Worm (Caenorhabditis elegans) whole organism, young adult: ENCODE measurements around the gene spe-39.

Experiments
- B0019.2 ChIP-seq: fragments of 200-800 bp; sonication (Bioruptor generic); conservative IDR thresholded peaks from 2 replicates; pipeline ENCODE4 v1.3.6; 2022; ENCODE audit warnings: missing genetic modification reagents, missing genetic modification characterization, missing compliant biosample characterization
- C06A6.2 ChIP-seq: fragments of 200-800 bp; sonication (Bioruptor generic); conservative IDR thresholded peaks from 2 replicates; pipeline ENCODE4 v1.3.6; 2022; ENCODE audit warnings: missing genetic modification characterization, missing compliant biosample characterization
- F23B12.7 ChIP-seq: sonication (generic microtip); optimal IDR thresholded peaks from 2 replicates; lab custom pipeline; 2017; ENCODE audit warnings: missing genetic modification characterization, mild to moderate bottlenecking, missing compliant biosample characterization, antibody characterized with exemption, moderate library complexity; ENCODE audit not compliant: insufficient read depth
- F37B4.10 ChIP-seq: fragments of 200-800 bp; sonication (Bioruptor generic); IDR thresholded peaks from 2 replicates; pipeline ENCODE4 v1.3.6; 2022; ENCODE audit warnings: missing genetic modification characterization, missing compliant biosample characterization
- F55B11.4 ChIP-seq: sonication (generic microtip); optimal IDR thresholded peaks from 2 replicates; lab custom pipeline; 2016; ENCODE audit warnings: missing compliant biosample characterization, missing genetic modification characterization, borderline replicate concordance; ENCODE audit not compliant: insufficient read depth
- F57A8.1 ChIP-seq: fragments of 200-800 bp; sonication (Bioruptor generic); optimal IDR thresholded peaks from 2 replicates; lab custom pipeline; 2018; ENCODE audit warnings: mild to moderate bottlenecking, missing genetic modification characterization, moderate library complexity, missing compliant biosample characterization
- T07F8.4 ChIP-seq: sonication (generic microtip); optimal IDR thresholded peaks from 2 replicates; lab custom pipeline; 2016; ENCODE audit warnings: mild to moderate bottlenecking, missing genetic modification characterization, moderate library complexity, missing compliant biosample characterization
- T26A5.8 ChIP-seq: sonication (generic microtip); optimal IDR thresholded peaks from 2 replicates; lab custom pipeline; 2016; ENCODE audit warnings: missing genetic modification characterization, missing compliant biosample characterization
- Y53F4B.3 ChIP-seq: fragments of 200-800 bp; sonication (Bioruptor generic); IDR thresholded peaks from 2 replicates; pipeline ENCODE4 v1.3.6; 2022; ENCODE audit warnings: missing genetic modification reagents, missing genetic modification characterization, missing compliant biosample characterization
- ama-1 ChIP-seq, 3 experiments: fragments of 150-350 bp in 1 of 3; sonication (generic microtip) in 2 of 3; optimal IDR thresholded peaks; 2 replicates each; lab custom pipeline; 2014 to 2018; ENCODE audit warnings: missing biosample characterization in 2 of 3, missing genetic modification characterization in 2 of 3, missing genetic modification reagents in 2 of 3
- athp-1 ChIP-seq: sonication (generic microtip); optimal IDR thresholded peaks from 2 replicates; lab custom pipeline; 2017; ENCODE audit warnings: mild to moderate bottlenecking, missing genetic modification characterization, missing compliant biosample characterization
- attf-3 ChIP-seq: fragments of 200-800 bp; sonication (Bioruptor generic); conservative IDR thresholded peaks from 2 replicates; pipeline ENCODE4 v1.3.6; 2022; ENCODE audit warnings: missing genetic modification reagents, missing genetic modification characterization, missing compliant biosample characterization
- attf-6 ChIP-seq: fragments of 200-800 bp; sonication (Bioruptor generic); IDR thresholded peaks from 2 replicates; pipeline ENCODE4 v1.3.6; 2022; ENCODE audit warnings: missing genetic modification reagents, missing genetic modification characterization, missing compliant biosample characterization
- ceh-27 ChIP-seq: fragments of 200-800 bp; sonication (Bioruptor generic); optimal IDR thresholded peaks from 2 replicates; lab custom pipeline; 2018; ENCODE audit warnings: mild to moderate bottlenecking, missing genetic modification characterization, moderate library complexity, missing compliant biosample characterization
- die-1 ChIP-seq: sonication (generic microtip); optimal IDR thresholded peaks from 2 replicates; lab custom pipeline; 2016; ENCODE audit warnings: missing genotype, mild to moderate bottlenecking, missing genetic modification characterization, missing compliant biosample characterization
- efl-1 ChIP-seq: fragments of 150-350 bp; optimal IDR thresholded peaks from 2 replicates; lab custom pipeline; 2014; ENCODE audit warnings: missing biosample characterization, missing genetic modification reagents, missing genetic modification characterization
- egrh-3 ChIP-seq: fragments of 200-800 bp; sonication (Bioruptor generic); IDR thresholded peaks from 2 replicates; pipeline ENCODE4 v1.3.6; 2022; ENCODE audit warnings: missing genetic modification reagents, missing genetic modification characterization, missing compliant biosample characterization
- ets-4 ChIP-seq: fragments of 200-800 bp; sonication (Bioruptor generic); optimal IDR thresholded peaks from 2 replicates; lab custom pipeline; 2018; ENCODE audit warnings: mild to moderate bottlenecking, missing genetic modification characterization, missing compliant biosample characterization
- fkh-3 ChIP-seq: sonication (generic microtip); optimal IDR thresholded peaks from 2 replicates; lab custom pipeline; 2016; ENCODE audit warnings: mild to moderate bottlenecking, missing genetic modification characterization, missing compliant biosample characterization
- gei-17 ChIP-seq: fragments of 200-800 bp; sonication (Bioruptor generic); optimal IDR thresholded peaks from 2 replicates; lab custom pipeline; 2018; ENCODE audit warnings: mild to moderate bottlenecking, missing genetic modification characterization, missing compliant biosample characterization
- hmg-1.2 ChIP-seq: fragments of 200-800 bp; sonication (Bioruptor generic); IDR thresholded peaks from 2 replicates; pipeline ENCODE4 v1.3.6; 2022; ENCODE audit warnings: missing genetic modification reagents, missing genetic modification characterization, missing compliant biosample characterization
- hmg-20 ChIP-seq: fragments of 200-800 bp; sonication (Bioruptor generic); IDR thresholded peaks from 2 replicates; pipeline ENCODE4 v1.3.6; 2022; ENCODE audit warnings: missing genetic modification reagents, missing genetic modification characterization, missing compliant biosample characterization
- lin-40 ChIP-seq: sonication (generic microtip); optimal IDR thresholded peaks from 2 replicates; lab custom pipeline; 2016; ENCODE audit warnings: missing genetic modification characterization, mild to moderate bottlenecking, missing compliant biosample characterization, missing genotype, missing genetic modification reagents
- lin-54 ChIP-seq: fragments of 200-800 bp; sonication (Bioruptor generic); optimal IDR thresholded peaks from 2 replicates; lab custom pipeline; 2018; ENCODE audit warnings: mild to moderate bottlenecking, missing genetic modification characterization, missing compliant biosample characterization
- lsy-27 ChIP-seq: sonication (generic microtip); optimal IDR thresholded peaks from 2 replicates; lab custom pipeline; 2017; ENCODE audit warnings: missing genetic modification characterization, mild to moderate bottlenecking, missing compliant biosample characterization, antibody characterized with exemption, missing genotype, borderline replicate concordance; ENCODE audit not compliant: insufficient read depth
- madf-6 ChIP-seq: fragments of 200-800 bp; sonication (Bioruptor generic); IDR thresholded peaks from 2 replicates; pipeline ENCODE4 v1.3.6; 2022; ENCODE audit warnings: missing genetic modification reagents, missing genetic modification characterization, missing compliant biosample characterization
- mel-28 ChIP-seq: sonication (generic microtip); optimal IDR thresholded peaks from 2 replicates; lab custom pipeline; 2016; ENCODE audit warnings: borderline replicate concordance, mild to moderate bottlenecking, missing genetic modification characterization, missing compliant biosample characterization
- nfyb-1 ChIP-seq: fragments of 200-800 bp; sonication (Bioruptor generic); IDR thresholded peaks from 2 replicates; pipeline ENCODE4 v1.3.6; 2022; ENCODE audit warnings: missing genetic modification reagents, missing genetic modification characterization, missing compliant biosample characterization
- nhr-179 ChIP-seq: sonication (generic microtip); optimal IDR thresholded peaks from 2 replicates; lab custom pipeline; 2016; ENCODE audit warnings: mild to moderate bottlenecking, missing genetic modification characterization, missing compliant biosample characterization
- rec-8 ChIP-seq, 2 experiments: sonication (generic microtip); optimal IDR thresholded peaks; 2 replicates each; lab custom pipeline; 2016; ENCODE audit warnings: mild to moderate bottlenecking in 2 of 2, missing genetic modification characterization in 2 of 2, missing genetic modification reagents in 2 of 2, missing genotype in 2 of 2, missing biosample characterization in 1 of 2, missing compliant biosample characterization in 1 of 2, moderate library complexity in 1 of 2
- repo-1 ChIP-seq: sonication (generic microtip); optimal IDR thresholded peaks from 2 replicates; lab custom pipeline; 2017; ENCODE audit warnings: mild to moderate bottlenecking, missing genetic modification characterization, missing compliant biosample characterization
- snpc-1.3 ChIP-seq: sonication (generic microtip); optimal IDR thresholded peaks from 2 replicates; lab custom pipeline; 2017; ENCODE audit warnings: missing genetic modification characterization, mild to moderate bottlenecking, missing compliant biosample characterization, antibody characterized with exemption, moderate library complexity, missing genotype, missing genetic modification reagents; ENCODE audit not compliant: insufficient read depth
- snpc-4 ChIP-seq, 5 experiments: fragments of 150-350 bp in 1 of 5; sonication (generic microtip) in 4 of 5; optimal IDR thresholded peaks; 2 replicates each; lab custom pipeline; 2014 to 2018; ENCODE audit warnings: missing genetic modification characterization in 5 of 5, missing biosample characterization in 3 of 5, antibody characterized with exemption in 2 of 5, mild to moderate bottlenecking in 2 of 5, missing compliant biosample characterization in 2 of 5, missing genotype in 2 of 5, moderate library complexity in 2 of 5, missing genetic modification reagents in 1 of 5
- ztf-28 ChIP-seq: fragments of 200-800 bp; sonication (Bioruptor generic); IDR thresholded peaks from 2 replicates; pipeline ENCODE4 v1.3.6; 2022; ENCODE audit warnings: missing genetic modification reagents, missing genetic modification characterization, missing compliant biosample characterization
- ztf-6 ChIP-seq: fragments of 200-800 bp; sonication (Bioruptor generic); IDR thresholded peaks from 2 replicates; pipeline ENCODE4 v1.3.6; 2022; ENCODE audit warnings: missing genetic modification reagents, missing genetic modification characterization, missing compliant biosample characterization

spe-39 gene

ce11 chrV:6771645-6772044 lies 13.6 kb upstream of the spe-39 start, which contains the start of gene srh-30:
srh-30 (minus strand) TSS chrV:6771745.
- TF ChIP-seq ama-1 (optimal IDR thresholded peaks at IDR 0.05; lab: Kevin White, UChicago), result no peak
- TF ChIP-seq ama-1 (GFP tag; optimal IDR thresholded peaks at IDR 0.05; lab: Kevin White, UChicago), result no peak
- no peak for TF ChIP-seq athp-1
- no peak for TF ChIP-seq efl-1 (GFP tag; lab: Kevin White, UChicago)
- TF ChIP-seq attf-3, result no peak
- TF ChIP-seq ets-4 (GFP tag; lab: Kevin White, UChicago), result no peak
- no peak for TF ChIP-seq egrh-3
- TF ChIP-seq F37B4.10 (GFP tag; lab: Robert Waterston, UW), result no peak
- no peak for TF ChIP-seq snpc-1.3 (tag; lab: Kevin White, UChicago)
- TF ChIP-seq F55B11.4 (tag; lab: Kevin White, UChicago), result no peak
- no peak for TF ChIP-seq mel-28 (tag; lab: Kevin White, UChicago)
- TF ChIP-seq madf-6, result no peak
- no peak for TF ChIP-seq gei-17
- no peak for TF ChIP-seq Y53F4B.3 (GFP tag; lab: Robert Waterston, UW)
- TF ChIP-seq fkh-3, result no peak
- TF ChIP-seq lin-54 (GFP tag; lab: Kevin White, UChicago), result no peak
- no peak for TF ChIP-seq B0019.2 (GFP tag; lab: Robert Waterston, UW)
- no peak for TF ChIP-seq ztf-28 (GFP tag; lab: Robert Waterston, UW)
- TF ChIP-seq hmg-20 (GFP tag; lab: Robert Waterston, UW), result no peak
- no peak for TF ChIP-seq nfyb-1 (GFP tag; lab: Robert Waterston, UW)
- no peak for TF ChIP-seq snpc-4 (GFP tag; optimal IDR thresholded peaks at IDR 0.05; lab: Kevin White, UChicago)
- no peak for TF ChIP-seq snpc-4 (tag; optimal IDR thresholded peaks at IDR 0.05; lab: Kevin White, UChicago)

- TF ChIP-seq ceh-27 (GFP tag; lab: Kevin White, UChicago) (no peak), F23B12.7 (tag; lab: Kevin White, UChicago) (no peak), T07F8.4 (tag; lab: Kevin White, UChicago) (no peak), ztf-6 (GFP tag; lab: Robert Waterston, UW) (no peak), lin-40 (no peak), B0019.2 (GFP tag; lab: Robert Waterston, UW) (no peak), efl-1 (GFP tag; lab: Kevin White, UChicago) (peak; percentile 39), T26A5.8 (tag; lab: Kevin White, UChicago) (no peak), rec-8 (tag; optimal IDR thresholded peaks at IDR 0.05; lab: Kevin White, UChicago) (no peak), C06A6.2 (GFP tag; lab: Robert Waterston, UW) (no peak), die-1 (tag; lab: Kevin White, UChicago) (no peak), repo-1 (no peak), madf-6 (peak; percentile 64), nhr-179 (tag; lab: Kevin White, UChicago) (no peak), hmg-1.2 (GFP tag; lab: Robert Waterston, UW) (no peak), F57A8.1 (GFP tag; lab: Kevin White, UChicago) (no peak), lsy-27 (no peak)
Measured at ce11 chrV:6773735-6774134, 11.5 kb upstream of the spe-39 start, which contains the start of gene ZC404.16. ZC404.16 (minus strand) TSS chrV:6773835.

ce11 chrV:6775708-6776107 lies 9.5 kb upstream of the spe-39 start, which contains the start of gene srh-28:
srh-28 (minus strand) TSS chrV:6775808.
- TF ChIP-seq repo-1 (no peak), lin-40 (no peak), attf-6 (GFP tag; lab: Robert Waterston, UW) (no peak)
